1 fruit fly cellular context compared by ENCODE assay signal in the genomic region with DNA sequence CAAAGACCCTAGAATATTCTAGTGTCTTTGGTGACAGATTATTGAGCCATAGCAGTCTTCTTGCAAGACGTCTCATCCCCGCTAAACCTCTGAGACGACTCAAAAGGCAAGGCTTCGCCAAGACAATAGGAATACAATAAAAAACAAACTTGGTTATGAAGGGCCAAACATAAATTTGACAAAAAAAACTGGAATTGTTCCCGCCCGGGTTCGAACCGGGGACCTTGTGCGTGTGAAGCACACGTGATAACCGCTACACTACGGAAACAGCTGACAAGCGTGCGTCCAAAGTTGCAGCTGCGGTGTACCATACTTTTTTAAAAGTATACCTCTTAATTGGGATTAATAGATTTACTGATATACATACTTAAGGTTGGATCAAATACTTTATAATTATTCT.
TF ChIP-seq lines count a peak whose summit lies in the region.

No protein-coding gene starts in this region.

TF ChIP-seq in whole organism, embryonic, 481 proteins besides CTCF, POLR2A, EP300 and RAD21 (continued from another document):
- TF ChIP-seq CG17612 (GFP tag; IDR thresholded peaks at IDR 0.05; lab: Robert Waterston, UW): no peak
- TF ChIP-seq sens (GFP tag; lab: Kevin White, UChicago): peak; percentile 27
- TF ChIP-seq crp (GFP tag; optimal IDR thresholded peaks at IDR 0.05; lab: Kevin White, UChicago): no peak
- TF ChIP-seq CG3281 (GFP tag; optimal IDR thresholded peaks at IDR 0.05; lab: Kevin White, UChicago): no peak
- TF ChIP-seq CG8290 (GFP tag; optimal IDR thresholded peaks at IDR 0.05; lab: Kevin White, UChicago): no peak
- TF ChIP-seq CG8290 (tag; optimal IDR thresholded peaks at IDR 0.05; lab: Kevin White, UChicago): no peak
- TF ChIP-seq croc (GFP tag; conservative IDR thresholded peaks at IDR 0.05; lab: Robert Waterston, UW): no peak
- TF ChIP-seq stc (GFP tag; IDR thresholded peaks at IDR 0.05; lab: Robert Waterston, UW): no peak
- no peak for TF ChIP-seq CG13624 (GFP tag; optimal IDR thresholded peaks at IDR 0.05; lab: Kevin White, UChicago)
- TF ChIP-seq CG8388 (GFP tag; optimal IDR thresholded peaks at IDR 0.05; lab: Kevin White, UChicago): no peak
- TF ChIP-seq Mes4 (GFP tag; optimal IDR thresholded peaks at IDR 0.05; lab: Kevin White, UChicago): no peak
- TF ChIP-seq jigr1 (GFP tag; IDR thresholded peaks at IDR 0.05; lab: Robert Waterston, UW): no peak
- no peak for TF ChIP-seq Nf-YC (tag; optimal IDR thresholded peaks at IDR 0.05; lab: Kevin White, UChicago)
- 0 out of 3 replicates have a peak, but pooled peaks have one; percentile 48 for TF ChIP-seq CG7963 (GFP tag; IDR thresholded peaks at IDR 0.05; lab: Robert Waterston, UW; ENCODE audit: partially characterized antibody)
- TF ChIP-seq CG3407 (GFP tag; optimal IDR thresholded peaks at IDR 0.05; lab: Kevin White, UChicago): no peak
- peak; percentile 96 for TF ChIP-seq Bdp1 (GFP tag; optimal IDR thresholded peaks at IDR 0.05; lab: Kevin White, UChicago)
- TF ChIP-seq z (GFP tag; IDR thresholded peaks at IDR 0.05; lab: Robert Waterston, UW): no peak
- TF ChIP-seq corto (GFP tag; optimal IDR thresholded peaks at IDR 0.05; lab: Kevin White, UChicago): no peak
- no peak for TF ChIP-seq wdn (GFP tag; IDR thresholded peaks at IDR 0.05; lab: Robert Waterston, UW)
- no peak for TF ChIP-seq ftz-f1 (GFP tag; optimal IDR thresholded peaks at IDR 0.05; lab: Kevin White, UChicago)
- no peak for TF ChIP-seq CG17568 (GFP tag; optimal IDR thresholded peaks at IDR 0.05; lab: Kevin White, UChicago)
- no peak for TF ChIP-seq gem (tag; optimal IDR thresholded peaks at IDR 0.05; lab: Kevin White, UChicago)
- no peak for TF ChIP-seq CG7745 (tag; optimal IDR thresholded peaks at IDR 0.05; lab: Kevin White, UChicago)
- no peak for TF ChIP-seq Camta (GFP tag; optimal IDR thresholded peaks at IDR 0.05; lab: Kevin White, UChicago)
- TF ChIP-seq CG16813 (GFP tag; IDR thresholded peaks at IDR 0.05; lab: Robert Waterston, UW; ENCODE audit: partially characterized antibody): peak; percentile 72
- TF ChIP-seq hb (GFP tag; IDR thresholded peaks at IDR 0.05; lab: Robert Waterston, UW; ENCODE audit: partially characterized antibody): peak; percentile 9; the same call in 1 of the 3 replicates
- no peak for TF ChIP-seq CG17829 (tag; optimal IDR thresholded peaks at IDR 0.05; lab: Kevin White, UChicago)
- TF ChIP-seq NC2β (GFP tag; optimal IDR thresholded peaks at IDR 0.05; lab: Kevin White, UChicago): no peak
- TF ChIP-seq Scr (GFP tag; IDR thresholded peaks at IDR 0.05; lab: Robert Waterston, UW; ENCODE audit: partially characterized antibody): no peak; the same call in 1 of the 2 replicates
- TF ChIP-seq CG6254 (GFP tag; optimal IDR thresholded peaks at IDR 0.05; lab: Kevin White, UChicago): no peak
- TF ChIP-seq CG2199 (GFP tag; IDR thresholded peaks at IDR 0.05; lab: Robert Waterston, UW): peak; percentile 74; the same call in 1 of the 3 replicates
- no peak for TF ChIP-seq CG32772 (GFP tag; IDR thresholded peaks at IDR 0.05; lab: Robert Waterston, UW)
- no peak for TF ChIP-seq E2f1 (GFP tag; IDR thresholded peaks at IDR 0.05; lab: Robert Waterston, UW)
- TF ChIP-seq dpn (GFP tag; optimal IDR thresholded peaks at IDR 0.05; lab: Kevin White, UChicago): no peak
- TF ChIP-seq CG8924 (tag; optimal IDR thresholded peaks at IDR 0.05; lab: Kevin White, UChicago): no peak
- no peak for TF ChIP-seq phol (tag; optimal IDR thresholded peaks at IDR 0.05; lab: Kevin White, UChicago)
- TF ChIP-seq Xbp1 (GFP tag; optimal IDR thresholded peaks at IDR 0.05; lab: Kevin White, UChicago): no peak
- TF ChIP-seq Atf-2 (GFP tag; optimal IDR thresholded peaks at IDR 0.05; lab: Kevin White, UChicago): no peak
- TF ChIP-seq ATbp (GFP tag; optimal IDR thresholded peaks at IDR 0.05; lab: Kevin White, UChicago): no peak
- TF ChIP-seq mld (GFP tag; IDR thresholded peaks at IDR 0.05; lab: Robert Waterston, UW; ENCODE audit: partially characterized antibody): peak; percentile 38; the same call in 1 of the 3 replicates
- TF ChIP-seq inv (GFP tag; IDR thresholded peaks at IDR 0.05; lab: Robert Waterston, UW; ENCODE audit: partially characterized antibody): no peak
- TF ChIP-seq ato (GFP tag; IDR thresholded peaks at IDR 0.05; lab: Robert Waterston, UW; ENCODE audit: partially characterized antibody): peak; percentile 66
- TF ChIP-seq zfh1 (GFP tag; IDR thresholded peaks at IDR 0.05; lab: Robert Waterston, UW): no peak
- TF ChIP-seq row (GFP tag; IDR thresholded peaks at IDR 0.05; lab: Robert Waterston, UW): no peak
- TF ChIP-seq vnd (GFP tag; IDR thresholded peaks at IDR 0.05; lab: Robert Waterston, UW; ENCODE audit: partially characterized antibody): 0 out of 3 replicates have a peak, but pooled peaks have one; percentile 26
- TF ChIP-seq tx (GFP tag; optimal IDR thresholded peaks at IDR 0.05; lab: Kevin White, UChicago): no peak
- no peak for TF ChIP-seq chm (GFP tag; IDR thresholded peaks at IDR 0.05; lab: Robert Waterston, UW)
- TF ChIP-seq Hr78 (GFP tag; optimal IDR thresholded peaks at IDR 0.05; lab: Kevin White, UChicago): no peak
- TF ChIP-seq CG11560 (tag; IDR thresholded peaks at IDR 0.05; lab: Robert Waterston, UW): no peak
- peak; percentile 82 for TF ChIP-seq CG42726 (GFP tag; IDR thresholded peaks at IDR 0.05; lab: Robert Waterston, UW; ENCODE audit: partially characterized antibody)
- TF ChIP-seq CG4360 (GFP tag; IDR thresholded peaks at IDR 0.05; lab: Robert Waterston, UW): no peak
- TF ChIP-seq Bgb (GFP tag; IDR thresholded peaks at IDR 0.05; lab: Robert Waterston, UW; ENCODE audit: partially characterized antibody): peak; percentile 55; the same call in 1 of the 2 replicates
- no peak for TF ChIP-seq Jarid2 (GFP tag; optimal IDR thresholded peaks at IDR 0.05; lab: Kevin White, UChicago)
- TF ChIP-seq fd64A (GFP tag; optimal IDR thresholded peaks at IDR 0.05; lab: Kevin White, UChicago): no peak
- no peak for TF ChIP-seq prd (optimal IDR thresholded peaks at IDR 0.05; lab: Kevin White, UChicago)
- no peak for TF ChIP-seq prd (GFP tag; IDR thresholded peaks at IDR 0.05; lab: Robert Waterston, UW)
- no peak for TF ChIP-seq CG1603 (tag; optimal IDR thresholded peaks at IDR 0.05; lab: Kevin White, UChicago)
- no peak for TF ChIP-seq CG6272 (GFP tag; IDR thresholded peaks at IDR 0.05; lab: Robert Waterston, UW)
- peak; percentile 19; the same call in 1 of the 3 replicates for TF ChIP-seq CG34224 (GFP tag; IDR thresholded peaks at IDR 0.05; lab: Robert Waterston, UW; ENCODE audit: partially characterized antibody)
- TF ChIP-seq NK7.1 (GFP tag; optimal IDR thresholded peaks at IDR 0.05; lab: Kevin White, UChicago): no peak
